Worm (Caenorhabditis elegans): ENCODE results near the gene fipr-4.

DNA sequence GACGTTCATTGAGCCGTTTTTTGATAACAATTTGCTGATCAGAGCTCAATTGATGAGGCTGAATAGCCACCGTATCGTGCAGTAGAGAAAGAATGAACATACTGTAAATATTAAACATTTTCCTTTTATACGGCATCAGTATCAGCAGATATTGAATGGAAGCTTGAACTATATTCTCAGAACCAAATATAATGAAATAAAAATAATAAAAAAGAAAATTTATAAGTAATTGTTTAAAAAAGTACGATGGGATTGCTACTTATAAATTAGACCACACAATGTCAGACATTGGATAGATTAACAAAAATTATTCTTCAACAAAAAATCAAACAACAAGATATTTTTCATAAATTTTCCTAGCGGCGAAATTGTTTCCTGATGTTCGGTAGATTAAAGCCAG lies 21.8 kb downstream of the fipr-4 start, which contains the start of gene rpc-25:
- TF ChIP-seq lin-26 (GFP tag; IDR thresholded peaks at IDR 0.05), result no peak
- no peak for TF ChIP-seq F49E8.2 (tag; optimal IDR thresholded peaks at IDR 0.05; ENCODE audit: insufficient read depth)
- TF ChIP-seq dpff-1 (tag; optimal IDR thresholded peaks at IDR 0.05), result no peak
- TF ChIP-seq snpc-4 (GFP tag; optimal IDR thresholded peaks at IDR 0.05), result no peak
- no peak for TF ChIP-seq snpc-4 (tag; optimal IDR thresholded peaks at IDR 0.05)
- no peak for TF ChIP-seq unc-130 (GFP tag; optimal IDR thresholded peaks at IDR 0.05)
- no peak for TF ChIP-seq Y53G8AR.9 (GFP tag; conservative IDR thresholded peaks at IDR 0.05)
- TF ChIP-seq unc-62 (GFP tag; optimal IDR thresholded peaks at IDR 0.05), result no peak
- TF ChIP-seq F52B5.7 (tag; optimal IDR thresholded peaks at IDR 0.05), result no peak

Data from whole organism, young adult.